Worm (Caenorhabditis elegans): Measurements from ENCODE around the gene tag-115.

The tag-115 gene

ce11 chrIV:13231393-13231792, 7.8 kb downstream of the tag-115 start:
- TF ChIP-seq lin-13 (GFP tag; optimal IDR thresholded peaks at IDR 0.05) (no peak), ces-1 (GFP tag; optimal IDR thresholded peaks at IDR 0.05) (peak; percentile 33), sdz-12 (GFP tag; optimal IDR thresholded peaks at IDR 0.05) (no peak), F37D6.2 (tag; optimal IDR thresholded peaks at IDR 0.05) (no peak), nhr-28 (tag; optimal IDR thresholded peaks at IDR 0.05) (peak; percentile 9), hlh-11 (tag; optimal IDR thresholded peaks at IDR 0.05) (no peak), saeg-2 (GFP tag; IDR thresholded peaks at IDR 0.05) (no peak), mep-1 (tag; optimal IDR thresholded peaks at IDR 0.05) (peak; percentile 49), R02D3.7 (tag; optimal IDR thresholded peaks at IDR 0.05) (no peak), dve-1 (tag; optimal IDR thresholded peaks at IDR 0.05; ENCODE audit: insufficient read depth) (peak; percentile 4), hif-1 (tag; optimal IDR thresholded peaks at IDR 0.05) (peak in 1 of 2 experiments; percentile 15), lin-38 (GFP tag; IDR thresholded peaks at IDR 0.05) (peak; percentile 46; the same call in 1 of the 2 replicates), lir-3 (tag; optimal IDR thresholded peaks at IDR 0.05) (no peak), snpc-1.2 (GFP tag; IDR thresholded peaks at IDR 0.05) (no peak), hlh-30 (tag; optimal IDR thresholded peaks at IDR 0.05; ENCODE audit: insufficient read depth) (peak; percentile 39), T20F7.1 (GFP tag; optimal IDR thresholded peaks at IDR 0.05) (peak; percentile 42), lsy-2 (tag; optimal IDR thresholded peaks at IDR 0.05) (peak; percentile 82 to 98), dpl-1 (GFP tag; optimal IDR thresholded peaks at IDR 0.05) (peak; percentile 50), nhr-6 (tag; optimal IDR thresholded peaks at IDR 0.05) (peak; percentile 72), pha-4 (GFP tag; IDR thresholded peaks at IDR 0.05) (no peak), pha-4 (tag; optimal IDR thresholded peaks at IDR 0.05) (peak; percentile 47)

- TF ChIP-seq F44E2.7 (GFP tag; IDR thresholded peaks at IDR 0.05) (no peak), ceh-28 (tag; optimal IDR thresholded peaks at IDR 0.05) (no peak), zag-1 (tag; optimal IDR thresholded peaks at IDR 0.05) (no peak), php-3 (GFP tag; IDR thresholded peaks at IDR 0.05) (no peak), sdz-12 (GFP tag; optimal IDR thresholded peaks at IDR 0.05) (no peak), mdl-1 (tag; optimal IDR thresholded peaks at IDR 0.05) (no peak), rbr-2 (tag; optimal IDR thresholded peaks at IDR 0.05) (no peak), mdt-29 (GFP tag; IDR thresholded peaks at IDR 0.05) (no peak), ZK546.5 (tag; optimal IDR thresholded peaks at IDR 0.05) (no peak), attf-4 (tag; optimal IDR thresholded peaks at IDR 0.05) (no peak), nhr-6 (tag; optimal IDR thresholded peaks at IDR 0.05) (no peak), nhr-77 (tag; optimal IDR thresholded peaks at IDR 0.05) (no peak), lir-3 (tag; optimal IDR thresholded peaks at IDR 0.05) (no peak), D1046.2 (GFP tag; IDR thresholded peaks at IDR 0.05) (no peak), lin-15B (tag; optimal IDR thresholded peaks at IDR 0.05) (no peak), madf-5 (GFP tag; IDR thresholded peaks at IDR 0.05) (no peak)
Observed at ce11 chrIV:13221657-13222056, 17.6 kb downstream of the tag-115 start, which contains the start of gene C48D1.5. Gene C48D1.5 (plus strand): TSS chrIV:13221957.

DNA sequence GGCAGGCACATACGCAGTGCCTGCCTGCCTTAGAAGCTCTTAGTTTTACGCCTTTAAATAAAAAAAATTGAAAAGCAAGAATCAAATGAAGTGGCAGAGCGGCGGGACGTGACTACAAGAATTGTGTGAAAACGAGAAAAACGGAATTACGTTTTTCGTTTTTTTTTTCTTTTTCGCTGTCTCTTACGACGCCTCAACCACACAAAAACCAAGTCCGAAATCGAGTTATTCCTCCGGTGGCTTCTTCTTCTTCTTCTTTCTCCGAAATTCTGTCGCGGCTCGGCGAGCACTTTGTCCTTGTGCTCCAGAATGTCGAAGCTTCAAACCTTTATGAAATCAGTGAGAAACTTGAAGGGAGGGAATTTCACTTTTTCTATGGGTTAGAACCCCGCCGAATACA, 18.6 kb downstream of the tag-115 start:
- TF ChIP-seq fkh-10 (GFP tag; optimal IDR thresholded peaks at IDR 0.05): peak; percentile 65
- no peak for TF ChIP-seq T20F7.1 (GFP tag; optimal IDR thresholded peaks at IDR 0.05)
- peak; percentile 34 for TF ChIP-seq ces-1 (GFP tag; optimal IDR thresholded peaks at IDR 0.05)
- no peak for TF ChIP-seq F44E2.7 (GFP tag; IDR thresholded peaks at IDR 0.05)

DNA sequence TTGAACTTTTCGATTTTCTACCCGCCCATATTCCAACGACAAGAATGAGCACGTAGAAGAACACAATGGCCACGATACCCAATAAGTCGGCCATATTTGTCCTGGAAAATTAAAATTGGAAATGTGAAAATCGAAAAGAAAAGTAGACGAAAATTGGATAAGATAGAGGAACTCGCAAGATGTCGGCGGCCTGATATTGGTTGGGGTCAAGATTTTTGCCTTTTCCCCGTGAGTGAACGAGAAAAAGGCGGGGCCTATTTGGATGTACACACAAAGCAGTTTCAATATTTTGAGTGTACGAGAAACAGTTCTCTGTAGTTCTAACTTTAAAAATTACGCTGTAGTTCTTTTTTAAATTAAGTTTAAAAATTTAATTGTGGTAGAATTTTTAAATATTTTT, 24.7 kb downstream of the tag-115 start, which contains the start of gene cho-1:
cho-1 (minus strand) TSS at position 101 of the 400 bp plus-strand sequence.
- no peak for TF ChIP-seq arid-1 (GFP tag; conservative IDR thresholded peaks at IDR 0.05)
- TF ChIP-seq nhr-77 (tag; optimal IDR thresholded peaks at IDR 0.05): no peak
- no peak for TF ChIP-seq tag-97 (GFP tag; IDR thresholded peaks at IDR 0.05)
- no peak for TF ChIP-seq madf-9 (GFP tag; conservative IDR thresholded peaks at IDR 0.05)
- no peak for TF ChIP-seq F26F4.8 (GFP tag; conservative IDR thresholded peaks at IDR 0.05)
- TF ChIP-seq saeg-2 (GFP tag; IDR thresholded peaks at IDR 0.05): no peak
- no peak for TF ChIP-seq fkh-10 (GFP tag; optimal IDR thresholded peaks at IDR 0.05)
- no peak for TF ChIP-seq ctbp-1 (GFP tag; IDR thresholded peaks at IDR 0.05)
- no peak for TF ChIP-seq ceh-82 (tag; optimal IDR thresholded peaks at IDR 0.05)
- no peak for TF ChIP-seq aly-2 (tag; optimal IDR thresholded peaks at IDR 0.05)
- TF ChIP-seq lsy-2 (tag; optimal IDR thresholded peaks at IDR 0.05): no peak
- TF ChIP-seq zip-2 (tag; optimal IDR thresholded peaks at IDR 0.05): no peak
- TF ChIP-seq nhr-102 (tag; optimal IDR thresholded peaks at IDR 0.05): no peak
- TF ChIP-seq nhr-76 (tag; optimal IDR thresholded peaks at IDR 0.05): no peak

All from whole organism, L4 larva.